Worm (Caenorhabditis elegans): ENCODE measurements around the gene nhr-253.

ce11 chrV:381227-381950 lies 15.0 kb upstream of the nhr-253 start, which contains the start of gene ZK6.8:
- no peak for TF ChIP-seq unc-62 (GFP tag; optimal IDR thresholded peaks at IDR 0.05)
- no peak for TF ChIP-seq zip-8 (tag; optimal IDR thresholded peaks at IDR 0.05)
- TF ChIP-seq lsy-2 (tag; optimal IDR thresholded peaks at IDR 0.05) = no peak
- no peak for TF ChIP-seq snpc-4 (tag; optimal IDR thresholded peaks at IDR 0.05)
- no peak for TF ChIP-seq unc-39 (tag; optimal IDR thresholded peaks at IDR 0.05)
- TF ChIP-seq elt-3 (tag; optimal IDR thresholded peaks at IDR 0.05) = no peak
- no peak for TF ChIP-seq nhr-12 (tag; optimal IDR thresholded peaks at IDR 0.05)
- TF ChIP-seq pha-4 (tag; optimal IDR thresholded peaks at IDR 0.05) = no peak
- no peak for TF ChIP-seq nhr-28 (tag; optimal IDR thresholded peaks at IDR 0.05)
- TF ChIP-seq mab-5 (tag; optimal IDR thresholded peaks at IDR 0.05) = no peak
- TF ChIP-seq lin-13 (tag; optimal IDR thresholded peaks at IDR 0.05) = no peak
